Worm (Caenorhabditis elegans) whole organism, L2 larva: ENCODE results near the gene srh-122.

Experiments
- C34F6.9 ChIP-seq: fragments of 150-350 bp; optimal IDR thresholded peaks from 2 replicates; lab custom pipeline; 2014; ENCODE audit warnings: missing biosample characterization, missing genetic modification characterization
- F13H6.1 ChIP-seq: sonication (generic microtip); optimal IDR thresholded peaks from 2 replicates; lab custom pipeline; 2016; ENCODE audit warnings: missing genetic modification characterization, missing compliant biosample characterization
- R02D3.7 ChIP-seq: fragments of 150-350 bp; optimal IDR thresholded peaks from 2 replicates; lab custom pipeline; 2014; ENCODE audit warnings: missing biosample characterization, missing genetic modification characterization
- Y55F3AM.14 ChIP-seq: fragments of 200-800 bp; sonication (Bioruptor generic); optimal IDR thresholded peaks from 2 replicates; lab custom pipeline; 2018; ENCODE audit warnings: mild to moderate bottlenecking, missing genetic modification characterization, missing compliant biosample characterization
- alr-1 ChIP-seq: fragments of 150-350 bp; optimal IDR thresholded peaks from 2 replicates; lab custom pipeline; 2014; ENCODE audit warnings: missing biosample characterization, missing genetic modification characterization
- ama-1 ChIP-seq: fragments of 150-350 bp; optimal IDR thresholded peaks from 2 replicates; lab custom pipeline; 2018; ENCODE audit warnings: inconsistent platforms
- blmp-1 ChIP-seq: sonication (generic microtip); optimal IDR thresholded peaks from 2 replicates; lab custom pipeline; 2017; ENCODE audit warnings: missing genetic modification characterization, mild to moderate bottlenecking, missing compliant biosample characterization, antibody characterized with exemption, moderate library complexity; ENCODE audit not compliant: insufficient read depth
- ceh-82 ChIP-seq: fragments of 150-350 bp; optimal IDR thresholded peaks from 2 replicates; lab custom pipeline; 2014; ENCODE audit warnings: missing biosample characterization, missing genetic modification characterization
- dmd-4 ChIP-seq: sonication (generic microtip); optimal IDR thresholded peaks from 2 replicates; lab custom pipeline; 2017; ENCODE audit warnings: missing biosample characterization, missing genetic modification characterization
- egl-27 ChIP-seq: sonication (generic microtip); optimal IDR thresholded peaks from 3 replicates; lab custom pipeline; 2017; ENCODE audit warnings: missing biosample characterization, missing genetic modification reagents, missing genetic modification characterization
- elt-3 ChIP-seq: sonication (generic microtip); optimal IDR thresholded peaks from 2 replicates; lab custom pipeline; 2017; ENCODE audit warnings: missing biosample characterization, missing genetic modification characterization
- gmeb-1 ChIP-seq: fragments of 150-350 bp; optimal IDR thresholded peaks from 2 replicates; lab custom pipeline; 2014; ENCODE audit warnings: missing biosample characterization, missing genetic modification characterization
- lin-11 ChIP-seq: fragments of 150-350 bp; sonication (generic microtip); optimal IDR thresholded peaks from 2 replicates; lab custom pipeline; 2014; ENCODE audit warnings: missing biosample characterization, missing genetic modification characterization, inconsistent platforms, mixed read lengths
- lin-13 ChIP-seq: fragments of 150-350 bp; optimal IDR thresholded peaks from 2 replicates; lab custom pipeline; 2014; ENCODE audit warnings: missing biosample characterization, missing genetic modification reagents, missing genetic modification characterization
- lin-39 ChIP-seq: fragments of 150-350 bp; optimal IDR thresholded peaks from 2 replicates; lab custom pipeline; 2014; ENCODE audit warnings: missing biosample characterization, missing genetic modification reagents, missing genetic modification characterization
- mab-5 ChIP-seq: fragments of 150-350 bp; optimal IDR thresholded peaks from 2 replicates; lab custom pipeline; 2014; ENCODE audit warnings: missing biosample characterization, missing genetic modification characterization
- mbf-1 ChIP-seq: sonication (generic microtip); optimal IDR thresholded peaks from 2 replicates; lab custom pipeline; 2017; ENCODE audit warnings: missing biosample characterization, missing genetic modification characterization
- nhr-10 ChIP-seq: sonication (generic microtip); optimal IDR thresholded peaks from 2 replicates; lab custom pipeline; 2017; ENCODE audit warnings: missing biosample characterization, missing genetic modification characterization
- nhr-11 ChIP-seq: fragments of 150-350 bp; optimal IDR thresholded peaks from 2 replicates; lab custom pipeline; 2014; ENCODE audit warnings: missing biosample characterization, missing genetic modification characterization
- nhr-12 ChIP-seq: fragments of 150-350 bp; optimal IDR thresholded peaks from 2 replicates; lab custom pipeline; 2014; ENCODE audit warnings: missing biosample characterization, missing genetic modification characterization
- nhr-129 ChIP-seq: fragments of 150-350 bp; optimal IDR thresholded peaks from 2 replicates; lab custom pipeline; 2014; ENCODE audit warnings: missing biosample characterization, missing genetic modification characterization
- nhr-23 ChIP-seq: fragments of 150-350 bp; optimal IDR thresholded peaks from 2 replicates; lab custom pipeline; 2014; ENCODE audit warnings: missing biosample characterization, missing genetic modification reagents, missing genetic modification characterization
- nhr-237 ChIP-seq: fragments of 150-350 bp; optimal IDR thresholded peaks from 2 replicates; lab custom pipeline; 2014; ENCODE audit warnings: missing biosample characterization, missing genetic modification characterization
- nhr-25 ChIP-seq: fragments of 150-350 bp; sonication (generic microtip); optimal IDR thresholded peaks from 3 replicates; lab custom pipeline; 2014; ENCODE audit warnings: missing biosample characterization, missing genetic modification characterization
- sem-4 ChIP-seq: fragments of 150-350 bp; optimal IDR thresholded peaks from 2 replicates; lab custom pipeline; 2014; ENCODE audit warnings: missing biosample characterization, missing genetic modification reagents, missing genetic modification characterization
- skn-1 ChIP-seq: sonication (generic microtip); optimal IDR thresholded peaks from 2 replicates; lab custom pipeline; 2017; ENCODE audit warnings: missing biosample characterization, missing genetic modification characterization
- sma-3 ChIP-seq: sonication (generic microtip); optimal IDR thresholded peaks from 2 replicates; lab custom pipeline; 2016; ENCODE audit warnings: missing genetic modification reagents, missing genetic modification characterization, missing compliant biosample characterization
- sma-9 ChIP-seq, 2 experiments: fragments of 150-350 bp in 1 of 2; sonication (generic microtip) in 1 of 2; optimal IDR thresholded peaks; 2 replicates each; lab custom pipeline; 2014 to 2016; ENCODE audit warnings: missing genetic modification characterization in 2 of 2, mild to moderate bottlenecking in 1 of 2, missing biosample characterization in 1 of 2, missing compliant biosample characterization in 1 of 2, missing genetic modification reagents in 1 of 2, moderate library complexity in 1 of 2
- snpc-4 ChIP-seq: fragments of 150-350 bp; optimal IDR thresholded peaks from 2 replicates; lab custom pipeline; 2014; ENCODE audit warnings: missing biosample characterization, missing genetic modification characterization
- unc-39 ChIP-seq: fragments of 150-350 bp; optimal IDR thresholded peaks from 2 replicates; lab custom pipeline; 2014; ENCODE audit warnings: missing biosample characterization, missing genetic modification characterization
- unc-55 ChIP-seq: fragments of 150-350 bp; sonication (generic microtip); optimal IDR thresholded peaks from 3 replicates; lab custom pipeline; 2014; ENCODE audit warnings: missing biosample characterization, missing genetic modification reagents, missing genetic modification characterization
- unc-62 ChIP-seq: fragments of 150-350 bp; optimal IDR thresholded peaks from 2 replicates; lab custom pipeline; 2014; ENCODE audit warnings: missing biosample characterization, missing genetic modification reagents, missing genetic modification characterization
- ztf-1 ChIP-seq: fragments of 200-800 bp; sonication (Bioruptor generic); conservative IDR thresholded peaks from 2 replicates; pipeline ENCODE4 v1.3.6; 2022; ENCODE audit warnings: missing genetic modification characterization, missing compliant biosample characterization
- ztf-11 ChIP-seq: sonication (generic microtip); optimal IDR thresholded peaks from 2 replicates; lab custom pipeline; 2017; ENCODE audit warnings: missing biosample characterization, missing genetic modification characterization
- ztf-4 ChIP-seq: fragments of 150-350 bp; optimal IDR thresholded peaks from 2 replicates; lab custom pipeline; 2014; ENCODE audit warnings: missing biosample characterization, missing genetic modification characterization

srh-122 gene

DNA sequence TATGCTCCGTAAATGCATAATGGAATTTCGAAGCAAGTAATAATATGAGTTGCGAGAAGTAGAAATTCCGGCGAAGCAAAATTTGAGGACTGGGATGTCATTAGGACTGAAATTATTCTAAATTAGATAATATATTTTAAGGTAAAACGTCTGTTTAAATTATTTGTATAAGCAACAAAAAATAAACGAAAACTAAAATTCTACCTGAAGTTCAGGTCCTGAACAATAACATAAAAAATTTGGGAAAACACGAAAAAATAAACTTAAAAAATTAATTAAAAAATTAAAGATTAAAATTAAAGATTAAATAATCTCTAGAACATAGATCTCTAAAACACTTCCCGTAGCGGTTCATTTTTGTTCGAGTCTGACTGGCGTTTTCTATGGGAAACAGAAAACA is 2.0 kb upstream of the srh-122 start, which contains the start of gene srh-251:
srh-251 (minus strand) TSS at position 101 of the 400 bp plus-strand sequence.
- TF ChIP-seq nhr-23 (tag; lab: Kevin White, UChicago): no peak
- no peak for TF ChIP-seq skn-1 (tag; lab: Kevin White, UChicago)
- no peak for TF ChIP-seq lin-11 (tag; lab: Kevin White, UChicago)
- no peak for TF ChIP-seq blmp-1 (tag; lab: Kevin White, UChicago)
- no peak for TF ChIP-seq mab-5
- TF ChIP-seq sma-9 (GFP tag; optimal IDR thresholded peaks at IDR 0.05; lab: Kevin White, UChicago): no peak
- TF ChIP-seq sma-9 (tag; optimal IDR thresholded peaks at IDR 0.05; lab: Kevin White, UChicago): no peak
- no peak for TF ChIP-seq ztf-4
- no peak for TF ChIP-seq nhr-25 (tag; lab: Kevin White, UChicago)
- TF ChIP-seq ztf-1 (GFP tag; lab: Robert Waterston, UW): no peak
- TF ChIP-seq F13H6.1 (tag; lab: Kevin White, UChicago): no peak
- TF ChIP-seq elt-3 (tag; lab: Kevin White, UChicago): no peak
- no peak for TF ChIP-seq C34F6.9 (tag; lab: Kevin White, UChicago)

DNA sequence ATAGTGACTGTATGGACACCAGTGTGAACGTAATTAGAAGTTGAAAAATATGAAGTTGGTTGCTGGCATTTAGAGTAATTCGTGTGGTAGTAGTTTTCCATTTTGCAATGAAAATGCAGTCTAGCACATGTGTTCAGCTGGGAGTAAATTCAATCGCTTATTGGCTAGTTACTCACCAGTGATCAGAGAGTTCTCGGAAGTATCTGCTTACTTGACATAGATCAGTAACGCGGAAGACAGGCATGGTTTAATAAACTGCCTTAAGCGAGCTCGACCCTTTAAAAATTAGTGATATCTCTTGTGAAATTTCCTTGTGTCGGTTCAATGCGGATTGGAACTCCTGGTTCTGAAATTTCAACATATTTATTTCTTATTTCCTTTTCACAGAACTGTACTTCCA is 1.6 kb downstream of the srh-122 start, which contains the start of gene srh-52:
srh-52 (minus strand) TSS at position 101 of the 400 bp plus-strand sequence.
- TF ChIP-seq snpc-4 (tag; lab: Kevin White, UChicago) (no peak), gmeb-1 (tag; lab: Kevin White, UChicago) (no peak), Y55F3AM.14 (no peak), alr-1 (tag; lab: Kevin White, UChicago) (no peak), R02D3.7 (tag; lab: Kevin White, UChicago) (no peak), sma-9 (GFP tag; optimal IDR thresholded peaks at IDR 0.05; lab: Kevin White, UChicago) (no peak), sma-9 (tag; optimal IDR thresholded peaks at IDR 0.05; lab: Kevin White, UChicago) (no peak), nhr-12 (tag; lab: Kevin White, UChicago) (no peak), unc-39 (no peak), nhr-237 (no peak), mbf-1 (tag; lab: Kevin White, UChicago) (no peak), unc-55 (GFP tag; lab: Kevin White, UChicago) (no peak), egl-27 (tag; lab: Kevin White, UChicago) (no peak), dmd-4 (tag; lab: Kevin White, UChicago) (no peak), sem-4 (tag; lab: Kevin White, UChicago) (no peak), unc-62 (GFP tag; lab: Kevin White, UChicago) (no peak), ceh-82 (tag; lab: Kevin White, UChicago) (no peak), sma-3 (no peak), skn-1 (tag; lab: Kevin White, UChicago) (no peak), lin-11 (tag; lab: Kevin White, UChicago) (no peak)

DNA sequence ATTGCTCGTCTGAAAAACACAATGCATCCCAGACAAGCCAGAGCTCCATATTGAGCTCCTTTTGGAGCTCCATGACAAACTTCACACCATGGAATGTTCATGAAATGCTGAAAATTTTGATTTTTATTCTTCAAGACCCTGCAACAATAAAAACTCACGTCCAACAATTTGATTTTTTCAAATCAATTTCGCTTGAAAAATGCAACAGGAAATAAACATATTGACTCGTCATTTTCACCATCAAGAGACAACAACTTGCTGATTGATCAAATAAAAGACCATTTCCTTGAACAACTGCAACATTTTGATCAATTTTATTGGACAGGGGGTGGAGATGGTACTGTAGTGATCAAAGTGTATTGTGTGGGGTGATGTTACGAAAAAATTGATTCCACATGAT is 8.1 kb downstream of the srh-122 start, which contains the start of gene nhr-269:
nhr-269 (minus strand) TSS at position 101 of the 400 bp plus-strand sequence.
- TF ChIP-seq nhr-10 (tag; lab: Kevin White, UChicago): no peak
- no peak for TF ChIP-seq mab-5
- TF ChIP-seq lin-39 (tag; lab: Kevin White, UChicago): no peak
- TF ChIP-seq nhr-11 (tag; lab: Kevin White, UChicago): no peak
- no peak for TF ChIP-seq C34F6.9 (tag; lab: Kevin White, UChicago)
- TF ChIP-seq nhr-129 (tag; lab: Kevin White, UChicago): no peak
- TF ChIP-seq skn-1 (tag; lab: Kevin White, UChicago): no peak
- no peak for TF ChIP-seq unc-55 (GFP tag; lab: Kevin White, UChicago)
- TF ChIP-seq R02D3.7 (tag; lab: Kevin White, UChicago): no peak
- no peak for TF ChIP-seq elt-3 (tag; lab: Kevin White, UChicago)

DNA sequence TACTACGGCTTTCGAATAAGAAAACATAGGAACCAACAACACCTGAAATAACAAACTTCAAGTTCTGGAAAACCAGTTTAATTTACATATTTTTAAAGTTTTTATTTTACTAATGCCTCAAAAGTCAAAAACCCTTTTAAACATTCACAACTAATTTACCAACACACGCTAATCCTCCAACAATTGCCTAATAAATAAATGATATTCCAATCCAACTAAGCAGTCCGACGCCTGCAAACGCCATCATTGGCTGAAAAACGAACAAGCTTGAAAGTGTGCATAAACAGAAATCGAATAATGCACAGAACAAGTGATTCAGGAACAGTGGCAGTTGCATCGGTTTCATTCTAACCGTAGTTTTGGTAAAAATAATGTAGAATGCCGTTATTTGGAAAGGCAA is 10.0 kb downstream of the srh-122 start:
- no peak for TF ChIP-seq F13H6.1 (tag; lab: Kevin White, UChicago)
- TF ChIP-seq gmeb-1 (tag; lab: Kevin White, UChicago): no peak
- no peak for TF ChIP-seq lin-13 (GFP tag; lab: Kevin White, UChicago)
- TF ChIP-seq nhr-129 (tag; lab: Kevin White, UChicago): no peak
- no peak for TF ChIP-seq nhr-237
- no peak for TF ChIP-seq C34F6.9 (tag; lab: Kevin White, UChicago)
- TF ChIP-seq egl-27 (tag; lab: Kevin White, UChicago): no peak
- no peak for TF ChIP-seq ztf-11 (tag; lab: Kevin White, UChicago)
- TF ChIP-seq ama-1 (lab: Kevin White, UChicago): no peak
